Fruit fly (Drosophila melanogaster): ENCODE data around the gene CG11696.

Gene CG11696

dm6 chrX:11559728-11560724 lies 13.5 kb upstream of the CG11696 start (continued):
- TF ChIP-seq Dad (GFP tag; optimal IDR thresholded peaks at IDR 0.05) (peak; percentile 25), Poxn (GFP tag; IDR thresholded peaks at IDR 0.05) (0 out of 2 replicates have a peak, but pooled peaks have one; percentile 12), CG16815 (GFP tag; optimal IDR thresholded peaks at IDR 0.05) (peak; percentile 57), pb (GFP tag; optimal IDR thresholded peaks at IDR 0.05) (no peak), CG11723 (GFP tag; optimal IDR thresholded peaks at IDR 0.05) (peak; percentile 79), Atf-2 (GFP tag; optimal IDR thresholded peaks at IDR 0.05) (no peak), CG31388 (GFP tag; optimal IDR thresholded peaks at IDR 0.05) (peak; percentile 47), pita (GFP tag; optimal IDR thresholded peaks at IDR 0.05) (no peak), CG8290 (GFP tag; optimal IDR thresholded peaks at IDR 0.05) (no peak), CG8290 (tag; optimal IDR thresholded peaks at IDR 0.05) (peak in 1 of 2 experiments; percentile 62), otp (GFP tag; IDR thresholded peaks at IDR 0.05) (no peak), Dll (GFP tag; IDR thresholded peaks at IDR 0.05; ENCODE audit: partially characterized antibody) (no peak), Blimp-1 (GFP tag; optimal IDR thresholded peaks at IDR 0.05) (peak; percentile 76), Nf-YC (tag; optimal IDR thresholded peaks at IDR 0.05) (peak; percentile 84), en (GFP tag; optimal IDR thresholded peaks at IDR 0.05) (no peak), CG11247 (GFP tag; IDR thresholded peaks at IDR 0.05) (peak; percentile 11; the same call in 1 of the 2 replicates), H15 (GFP tag; IDR thresholded peaks at IDR 0.05) (0 out of 3 replicates have a peak, but pooled peaks have one; percentile 26), CG33557 (GFP tag; optimal IDR thresholded peaks at IDR 0.05) (peak; percentile 29), CG14050 (GFP tag; IDR thresholded peaks at IDR 0.05) (peak; percentile 48; the same call in 2 of the 3 replicates), sqz (GFP tag; optimal IDR thresholded peaks at IDR 0.05) (peak; percentile 79), CG6854 (GFP tag; optimal IDR thresholded peaks at IDR 0.05) (peak; percentile 85), Adf1 (GFP tag; IDR thresholded peaks at IDR 0.05) (peak; percentile 71), sisA (GFP tag; IDR thresholded peaks at IDR 0.05) (peak; percentile 47), Atf6 (GFP tag; IDR thresholded peaks at IDR 0.05) (peak; percentile 81), MTF-1 (GFP tag; optimal IDR thresholded peaks at IDR 0.05; ENCODE audit: borderline replicate concordance) (no peak), sc (optimal IDR thresholded peaks at IDR 0.05) (no peak), sc (GFP tag; optimal IDR thresholded peaks at IDR 0.05) (peak; percentile 69), Mrtf (GFP tag; IDR thresholded peaks at IDR 0.05) (peak; percentile 35; the same call in 1 of the 3 replicates), CG16813 (GFP tag; IDR thresholded peaks at IDR 0.05; ENCODE audit: partially characterized antibody) (no peak), CG18476 (GFP tag; optimal IDR thresholded peaks at IDR 0.05) (peak; percentile 8), E2f2 (GFP tag; IDR thresholded peaks at IDR 0.05) (peak; percentile 44; the same call in 1 of the 2 replicates), CG3065 (GFP tag; optimal IDR thresholded peaks at IDR 0.05) (peak; percentile 37), lilli (GFP tag; optimal IDR thresholded peaks at IDR 0.05) (peak; percentile 66), CG10431 (GFP tag; optimal IDR thresholded peaks at IDR 0.05) (no peak), Sry-δ (GFP tag; optimal IDR thresholded peaks at IDR 0.05) (peak; percentile 0), CG7839 (tag; optimal IDR thresholded peaks at IDR 0.05) (peak; percentile 93), ara (GFP tag; IDR thresholded peaks at IDR 0.05) (no peak), CG6254 (GFP tag; optimal IDR thresholded peaks at IDR 0.05) (peak; percentile 29), sim (GFP tag; IDR thresholded peaks at IDR 0.05) (no peak; the same call in 1 of the 2 replicates), Abd-B (GFP tag; optimal IDR thresholded peaks at IDR 0.05) (peak; percentile 86), gcm2 (GFP tag; optimal IDR thresholded peaks at IDR 0.05) (no peak), Stat92E (GFP tag; optimal IDR thresholded peaks at IDR 0.05) (no peak), Xbp1 (GFP tag; optimal IDR thresholded peaks at IDR 0.05) (peak; percentile 77), Dip2 (GFP tag; IDR thresholded peaks at IDR 0.05) (no peak), ken (GFP tag; IDR thresholded peaks at IDR 0.05) (no peak; the same call in 2 of the 3 replicates), CG32767 (GFP tag; IDR thresholded peaks at IDR 0.05) (peak; percentile 48; the same call in 1 of the 2 replicates), CG5180 (GFP tag; optimal IDR thresholded peaks at IDR 0.05) (peak; percentile 78), CG13123 (GFP tag; optimal IDR thresholded peaks at IDR 0.05) (peak; percentile 41)

Measured in whole organism, embryonic.